Worm (Caenorhabditis elegans) whole organism, L1 larva: ENCODE measurements around the gene chil-1.

ENCODE experiments used
- ces-1 ChIP-seq: fragments of 150-350 bp; optimal IDR thresholded peaks from 2 replicates; lab custom pipeline; 2014; ENCODE audit warnings: missing biosample characterization, missing genetic modification reagents, missing genetic modification characterization
- egl-27 ChIP-seq, 2 experiments: fragments of 150-350 bp in 1 of 2; sonication (generic microtip); optimal IDR thresholded peaks; 3 replicates each; lab custom pipeline; 2017 to 2018; ENCODE audit warnings: missing biosample characterization in 2 of 2, missing genetic modification characterization in 2 of 2, missing genetic modification reagents in 2 of 2
- ets-5 ChIP-seq: fragments of 200-800 bp; sonication (Bioruptor generic); IDR thresholded peaks from 2 replicates; pipeline ENCODE4 v1.3.6; 2022; ENCODE audit warnings: missing genetic modification characterization, missing compliant biosample characterization
- jun-1 ChIP-seq: fragments of 150-350 bp; optimal IDR thresholded peaks from 2 replicates; lab custom pipeline; 2014; ENCODE audit warnings: missing biosample characterization, missing genetic modification reagents, missing genetic modification characterization
- lin-39 ChIP-seq: fragments of 150-350 bp; optimal IDR thresholded peaks from 2 replicates; lab custom pipeline; 2014; ENCODE audit warnings: missing biosample characterization, missing genetic modification reagents, missing genetic modification characterization
- nhr-11 ChIP-seq: fragments of 150-350 bp; optimal IDR thresholded peaks from 2 replicates; lab custom pipeline; 2014; ENCODE audit warnings: missing biosample characterization, missing genetic modification characterization
- nhr-237 ChIP-seq: fragments of 150-350 bp; optimal IDR thresholded peaks from 2 replicates; lab custom pipeline; 2014; ENCODE audit warnings: missing biosample characterization, missing genetic modification characterization
- nhr-28 ChIP-seq: fragments of 150-350 bp; optimal IDR thresholded peaks from 2 replicates; lab custom pipeline; 2014; ENCODE audit warnings: missing biosample characterization, missing genetic modification characterization
- nhr-76 ChIP-seq: sonication (generic microtip); optimal IDR thresholded peaks from 2 replicates; lab custom pipeline; 2017; ENCODE audit warnings: missing biosample characterization, missing genetic modification characterization
- nhr-77 ChIP-seq: fragments of 150-350 bp; optimal IDR thresholded peaks from 2 replicates; lab custom pipeline; 2014; ENCODE audit warnings: missing biosample characterization, missing genetic modification characterization
- pag-3 ChIP-seq: sonication (generic microtip); optimal IDR thresholded peaks from 2 replicates; lab custom pipeline; 2017; ENCODE audit warnings: missing genetic modification characterization, mild to moderate bottlenecking, missing compliant biosample characterization, antibody characterized with exemption, borderline replicate concordance; ENCODE audit not compliant: insufficient read depth
- unc-30 ChIP-seq: sonication (generic microtip); optimal IDR thresholded peaks from 2 replicates; lab custom pipeline; 2017; ENCODE audit warnings: missing biosample characterization, missing genetic modification characterization
- unc-62 ChIP-seq: fragments of 150-350 bp; optimal IDR thresholded peaks from 2 replicates; lab custom pipeline; 2014; ENCODE audit warnings: missing biosample characterization, missing genetic modification reagents, missing genetic modification characterization

- TF ChIP-seq jun-1 (no peak), unc-62 (no peak), egl-27 (tag; optimal IDR thresholded peaks at IDR 0.05; lab: Kevin White, UChicago) (no peak), pag-3 (tag; lab: Kevin White, UChicago) (no peak), nhr-77 (no peak), nhr-237 (tag; lab: Kevin White, UChicago) (no peak), ets-5 (GFP tag; lab: Robert Waterston, UW) (no peak), unc-30 (no peak), ces-1 (GFP tag; lab: Kevin White, UChicago) (no peak), lin-39 (tag; lab: Kevin White, UChicago) (no peak), nhr-11 (tag; lab: Kevin White, UChicago) (no peak), nhr-76 (no peak), nhr-28 (tag; lab: Kevin White, UChicago) (no peak)
Measured at ce11 chrII:9898744-9899143, 32.5 kb upstream of the chil-1 start.
